Fruit fly (Drosophila melanogaster): ENCODE results near the gene rudhira.

rudhira gene

DNA sequence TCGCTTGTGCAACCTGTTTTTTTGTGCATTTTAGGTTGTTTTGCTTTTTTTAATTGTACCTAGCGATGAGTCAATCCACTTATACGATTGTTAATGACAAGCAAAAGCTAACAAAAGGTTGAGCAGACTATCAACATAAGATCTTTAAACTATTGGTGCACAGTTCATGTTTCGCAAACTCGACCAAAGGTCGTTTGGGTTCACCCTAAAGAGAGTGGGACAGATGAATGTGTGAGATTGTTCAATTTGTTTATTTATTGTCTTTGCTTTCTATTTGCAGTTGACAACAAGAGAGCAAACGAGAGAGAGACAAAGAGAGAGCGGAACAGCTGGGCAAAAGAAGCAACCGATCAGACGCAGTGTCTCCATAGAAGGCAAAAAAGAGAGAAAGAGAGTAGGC lies 6.3 kb downstream of the rudhira start (continued):
- TF ChIP-seq Atf-2 (GFP tag; optimal IDR thresholded peaks at IDR 0.05) (no peak), Dll (GFP tag; IDR thresholded peaks at IDR 0.05; ENCODE audit: partially characterized antibody) (no peak), bowl (GFP tag; IDR thresholded peaks at IDR 0.05) (no peak), stwl (tag; optimal IDR thresholded peaks at IDR 0.05) (no peak), fd102C (GFP tag; optimal IDR thresholded peaks at IDR 0.05) (no peak), CG13424 (tag; optimal IDR thresholded peaks at IDR 0.05) (peak; percentile 29), Hsf (GFP tag; optimal IDR thresholded peaks at IDR 0.05) (no peak), CG30431 (GFP tag; optimal IDR thresholded peaks at IDR 0.05) (no peak), Asciz (GFP tag; optimal IDR thresholded peaks at IDR 0.05) (peak; percentile 70), ase (GFP tag; IDR thresholded peaks at IDR 0.05) (0 out of 3 replicates have a peak, but pooled peaks have one; percentile 14), run (tag; optimal IDR thresholded peaks at IDR 0.05) (no peak), CG32767 (GFP tag; IDR thresholded peaks at IDR 0.05) (no peak), unc-4 (GFP tag; IDR thresholded peaks at IDR 0.05; ENCODE audit: partially characterized antibody) (no peak), Bteb2 (GFP tag; optimal IDR thresholded peaks at IDR 0.05) (no peak), CG9876 (GFP tag; optimal IDR thresholded peaks at IDR 0.05) (no peak), vfl (GFP tag; optimal IDR thresholded peaks at IDR 0.05) (no peak), Hr78 (GFP tag; optimal IDR thresholded peaks at IDR 0.05) (peak in 1 of 2 experiments; percentile 69), Mad (GFP tag; optimal IDR thresholded peaks at IDR 0.05) (no peak), stc (GFP tag; IDR thresholded peaks at IDR 0.05) (no peak; the same call in 1 of the 2 replicates), sr (GFP tag; IDR thresholded peaks at IDR 0.05) (no peak), twi (tag; optimal IDR thresholded peaks at IDR 0.05) (no peak), CG6813 (GFP tag; optimal IDR thresholded peaks at IDR 0.05) (peak; percentile 55), CG33213 (GFP tag; optimal IDR thresholded peaks at IDR 0.05) (peak; percentile 10), CG8359 (GFP tag; optimal IDR thresholded peaks at IDR 0.05; ENCODE audit: borderline replicate concordance) (no peak), Vsx1 (GFP tag; optimal IDR thresholded peaks at IDR 0.05) (no peak), CG6175 (GFP tag; IDR thresholded peaks at IDR 0.05) (no peak), disco-r (GFP tag; optimal IDR thresholded peaks at IDR 0.05) (no peak), so (GFP tag; IDR thresholded peaks at IDR 0.05) (no peak), Max (GFP tag; optimal IDR thresholded peaks at IDR 0.05) (no peak), Atf3 (GFP tag; optimal IDR thresholded peaks at IDR 0.05) (no peak), CG14965 (GFP tag; optimal IDR thresholded peaks at IDR 0.05; ENCODE audit: borderline replicate concordance) (no peak), HLH4C (GFP tag; IDR thresholded peaks at IDR 0.05; ENCODE audit: partially characterized antibody) (no peak), Nf-YA (GFP tag; IDR thresholded peaks at IDR 0.05) (no peak), CG18262 (tag; optimal IDR thresholded peaks at IDR 0.05) (peak; percentile 32), CG14050 (GFP tag; IDR thresholded peaks at IDR 0.05) (no peak), NC2α (GFP tag; optimal IDR thresholded peaks at IDR 0.05) (no peak), Xrp1 (GFP tag; IDR thresholded peaks at IDR 0.05) (peak; percentile 30; the same call in 1 of the 2 replicates), pfk (GFP tag; optimal IDR thresholded peaks at IDR 0.05) (peak; percentile 77), nerfin-1 (tag; optimal IDR thresholded peaks at IDR 0.05) (peak; percentile 27), dan (GFP tag; IDR thresholded peaks at IDR 0.05) (no peak), dpn (GFP tag; optimal IDR thresholded peaks at IDR 0.05) (no peak), Ets97D (GFP tag; optimal IDR thresholded peaks at IDR 0.05) (no peak), Nf-YB (GFP tag; optimal IDR thresholded peaks at IDR 0.05) (no peak), CG2889 (GFP tag; IDR thresholded peaks at IDR 0.05) (no peak), CG14441 (GFP tag; IDR thresholded peaks at IDR 0.05) (no peak), CG3065 (GFP tag; optimal IDR thresholded peaks at IDR 0.05) (no peak), CG11456 (GFP tag; IDR thresholded peaks at IDR 0.05) (no peak), CG11560 (tag; IDR thresholded peaks at IDR 0.05) (no peak), CG12104 (GFP tag; optimal IDR thresholded peaks at IDR 0.05) (no peak), gfzf (GFP tag; optimal IDR thresholded peaks at IDR 0.05) (no peak), ash1 (GFP tag; optimal IDR thresholded peaks at IDR 0.05) (no peak)

Data from whole organism, embryonic.